Fruit fly (Drosophila melanogaster) whole organism, wandering third instar larva: ENCODE measurements around the gene Pex12.

Experiments
- Abd-B ChIP-seq: fragments of >200 bp; optimal IDR thresholded peaks from 2 replicates; lab custom pipeline; 2017; ENCODE audit warnings: missing biosample characterization, missing genetic modification characterization
- CG9705 ChIP-seq: fragments of 200-800 bp; sonication (Bioruptor generic); optimal IDR thresholded peaks from 2 replicates; lab custom pipeline; 2018; ENCODE audit warnings: missing biosample characterization, mild to moderate bottlenecking, missing genetic modification characterization
- Dif ChIP-seq: fragments of 200-275, 200-300 bp; sonication (Bioruptor generic); optimal IDR thresholded peaks from 2 replicates; lab custom pipeline; 2018; ENCODE audit warnings: missing biosample characterization, missing genetic modification characterization; ENCODE audit not compliant: partially characterized antibody
- HLH106 ChIP-seq: fragments of 200-800 bp; optimal IDR thresholded peaks from 3 replicates; lab custom pipeline; 2019; ENCODE audit warnings: missing biosample characterization, mild to moderate bottlenecking, missing genetic modification characterization, moderate library complexity
- Hr78 ChIP-seq: fragments of >200 bp; optimal IDR thresholded peaks from 2 replicates; lab custom pipeline; 2017; ENCODE audit warnings: missing biosample characterization, missing genetic modification characterization
- Mio ChIP-seq: sonication (Bioruptor generic); optimal IDR thresholded peaks from 2 replicates; lab custom pipeline; 2016; ENCODE audit warnings: missing biosample characterization, missing genetic modification characterization
- Myc ChIP-seq: fragments of >200 bp; optimal IDR thresholded peaks from 2 replicates; lab custom pipeline; 2017
- OdsH ChIP-seq: fragments of 200-800 bp; sonication (Bioruptor generic); optimal IDR thresholded peaks from 2 replicates; lab custom pipeline; 2016; ENCODE audit warnings: missing biosample characterization, mild to moderate bottlenecking, missing genetic modification characterization
- Rel ChIP-seq, 2 experiments: fragments of 200-800 bp; sonication (Bioruptor generic) in 1 of 2; optimal IDR thresholded peaks; 2 replicates in 1 of 2; 3 replicates in 1 of 2; lab custom pipeline; 2016 to 2019; ENCODE audit warnings: mild to moderate bottlenecking in 2 of 2, missing biosample characterization in 2 of 2, missing genetic modification characterization in 2 of 2, moderate library complexity in 1 of 2
- Sp1 ChIP-seq: fragments of 200-800 bp; sonication (Bioruptor generic); optimal IDR thresholded peaks from 3 replicates; lab custom pipeline; 2019; ENCODE audit warnings: missing biosample characterization, mild to moderate bottlenecking, missing genetic modification characterization, moderate library complexity
- br ChIP-seq: fragments of 200-800 bp; sonication (Bioruptor generic); optimal IDR thresholded peaks from 2 replicates; lab custom pipeline; 2016; ENCODE audit warnings: missing biosample characterization, missing genetic modification characterization
- brk ChIP-seq: fragments of 200-800 bp; sonication (Bioruptor generic); optimal IDR thresholded peaks from 2 replicates; lab custom pipeline; 2016; ENCODE audit warnings: missing biosample characterization, mild to moderate bottlenecking, missing genetic modification characterization
- dl ChIP-seq, 2 experiments: fragments of 175-275, 200-275 bp in 1 of 2; fragments of 200-275 bp in 1 of 2; sonication (Bioruptor generic); optimal IDR thresholded peaks; lab custom pipeline; 2018; ENCODE audit warnings: mild to moderate bottlenecking in 2 of 2, missing biosample characterization in 2 of 2, missing genetic modification characterization in 2 of 2, moderate library complexity in 2 of 2; ENCODE audit not compliant: partially characterized antibody in 2 of 2, insufficient read depth in 1 of 2
- dmrt93B ChIP-seq: fragments of 200-800 bp; sonication (Bioruptor generic); optimal IDR thresholded peaks from 2 replicates; lab custom pipeline; 2018; ENCODE audit warnings: missing biosample characterization, mild to moderate bottlenecking, missing genetic modification characterization
- dsf ChIP-seq: sonication (Bioruptor generic); optimal IDR thresholded peaks from 2 replicates; lab custom pipeline; 2016; ENCODE audit warnings: missing biosample characterization, missing genetic modification characterization, borderline replicate concordance
- ey ChIP-seq: fragments of 200-800 bp; sonication (Bioruptor generic); optimal IDR thresholded peaks from 2 replicates; lab custom pipeline; 2016; ENCODE audit warnings: missing biosample characterization, missing genetic modification characterization
- foxo ChIP-seq, 2 experiments: fragments of 200-800 bp; sonication (Bioruptor generic); optimal IDR thresholded peaks; 2 replicates in 1 of 2; 3 replicates in 1 of 2; lab custom pipeline; 2016 to 2017; ENCODE audit warnings: missing biosample characterization in 2 of 2, missing genetic modification characterization in 2 of 2
- h ChIP-seq: fragments of 200-800 bp; sonication (Bioruptor generic); optimal IDR thresholded peaks from 3 replicates; lab custom pipeline; 2016; ENCODE audit warnings: missing biosample characterization, mild to moderate bottlenecking, missing genetic modification characterization
- jim ChIP-seq: fragments of 175-275, 200-325 bp; sonication (Bioruptor generic); optimal IDR thresholded peaks from 2 replicates; lab custom pipeline; 2016; ENCODE audit warnings: missing biosample characterization, mild to moderate bottlenecking, missing genetic modification characterization
- lola ChIP-seq: fragments of >200 bp; optimal IDR thresholded peaks from 2 replicates; lab custom pipeline; 2017; ENCODE audit warnings: missing biosample characterization, missing genetic modification characterization
- psq ChIP-seq: fragments of 200-800 bp; sonication (Bioruptor generic); optimal IDR thresholded peaks from 3 replicates; lab custom pipeline; 2017; ENCODE audit warnings: missing biosample characterization, mild to moderate bottlenecking, missing genetic modification characterization, moderate library complexity
- rgr ChIP-seq: fragments of 200-800 bp; sonication (Bioruptor generic); optimal IDR thresholded peaks from 3 replicates; lab custom pipeline; 2016; ENCODE audit warnings: missing biosample characterization, mild to moderate bottlenecking, missing genetic modification characterization
- sv ChIP-seq: fragments of 200-800 bp; sonication (Bioruptor generic); optimal IDR thresholded peaks from 3 replicates; lab custom pipeline; 2016; ENCODE audit warnings: missing biosample characterization, missing genetic modification characterization
- tai ChIP-seq: sonication (Bioruptor generic); optimal IDR thresholded peaks from 2 replicates; lab custom pipeline; 2016; ENCODE audit warnings: missing biosample characterization, missing genetic modification characterization
- usp ChIP-seq: fragments of >200 bp; optimal IDR thresholded peaks from 2 replicates; lab custom pipeline; 2017; ENCODE audit warnings: missing biosample characterization, missing genetic modification characterization

Pex12 gene

dm6 chr2L:811405-811804 lies 4.4 kb upstream of the Pex12 start, which contains the start of gene Dbp21E2:
Gene Dbp21E2, plus strand, starts transcription at chr2L:811584.
- no peak for TF ChIP-seq Rel (GFP tag; optimal IDR thresholded peaks at IDR 0.05; lab: Kevin White, UChicago)
- TF ChIP-seq Rel (tag; optimal IDR thresholded peaks at IDR 0.05; lab: Kevin White, UChicago), result peak; percentile 9
- no peak for TF ChIP-seq h

dm6 chr2L:817850-818249 lies 2.1 kb downstream of the Pex12 start, which contains the start of gene CG15880:
Gene CG15880, minus strand, starts transcription at chr2L:817950.
- TF ChIP-seq Rel (GFP tag; optimal IDR thresholded peaks at IDR 0.05; lab: Kevin White, UChicago) (no peak), Rel (tag; optimal IDR thresholded peaks at IDR 0.05; lab: Kevin White, UChicago) (no peak), HLH106 (tag; lab: Kevin White, UChicago) (no peak), h (no peak), Myc (lab: Kevin White, UChicago) (no peak), ey (GFP tag; lab: Kevin White, UChicago) (no peak), Abd-B (GFP tag; lab: Kevin White, UChicago) (no peak), lola (GFP tag; lab: Kevin White, UChicago) (no peak), tai (GFP tag; lab: Kevin White, UChicago) (no peak), CG9705 (GFP tag; lab: Kevin White, UChicago) (no peak), Sp1 (GFP tag; lab: Kevin White, UChicago) (no peak), Dif (no peak)

- TF ChIP-seq Rel (GFP tag; optimal IDR thresholded peaks at IDR 0.05; lab: Kevin White, UChicago) (no peak), Rel (tag; optimal IDR thresholded peaks at IDR 0.05; lab: Kevin White, UChicago) (no peak), tai (GFP tag; lab: Kevin White, UChicago) (no peak), jim (GFP tag; lab: Kevin White, UChicago) (no peak), sv (peak; percentile 32), rgr (GFP tag; lab: Kevin White, UChicago) (peak; percentile 69), HLH106 (tag; lab: Kevin White, UChicago) (peak; percentile 84), foxo (GFP tag; optimal IDR thresholded peaks at IDR 0.05; lab: Kevin White, UChicago) (peak in 1 of 2 experiments; percentile 81), Hr78 (GFP tag; lab: Kevin White, UChicago) (no peak), psq (peak; percentile 57), ey (GFP tag; lab: Kevin White, UChicago) (peak; percentile 63), br (GFP tag; lab: Kevin White, UChicago) (no peak), Dif (no peak), OdsH (GFP tag; lab: Kevin White, UChicago) (peak; percentile 68), dl (GFP tag; optimal IDR thresholded peaks at IDR 0.05; lab: Kevin White, UChicago; ENCODE audit: insufficient read depth in 1 of 2, partially characterized antibody in 2 of 2) (no peak), Sp1 (GFP tag; lab: Kevin White, UChicago) (peak; percentile 74), Mio (GFP tag; lab: Kevin White, UChicago) (no peak), Myc (lab: Kevin White, UChicago) (peak; percentile 97), brk (no peak), CG9705 (GFP tag; lab: Kevin White, UChicago) (peak; percentile 65), usp (GFP tag; lab: Kevin White, UChicago) (no peak), Abd-B (GFP tag; lab: Kevin White, UChicago) (no peak)
Observed at dm6 chr2L:819315-820032, 3.7 kb downstream of the Pex12 start, which contains the start of the genes PGAP2 and Clp. Gene PGAP2, minus strand, starts transcription at chr2L:819508. Gene Clp, plus strand, starts transcription at chr2L:819964.

dm6 chr2L:821242-821985 lies 5.6 kb downstream of the Pex12 start, which contains the start of gene CG3662:
Gene CG3662, plus strand, starts transcription at chr2L:821289.
- TF ChIP-seq Sp1 (GFP tag; lab: Kevin White, UChicago) (no peak), Rel (GFP tag; optimal IDR thresholded peaks at IDR 0.05; lab: Kevin White, UChicago) (no peak), Rel (tag; optimal IDR thresholded peaks at IDR 0.05; lab: Kevin White, UChicago) (peak; percentile 71), dmrt93B (GFP tag; lab: Kevin White, UChicago) (no peak), rgr (GFP tag; lab: Kevin White, UChicago) (peak; percentile 22), dsf (no peak), usp (GFP tag; lab: Kevin White, UChicago) (no peak)
